Worm (Caenorhabditis elegans) whole organism, early embryonic: Measurements from ENCODE around the gene C05B5.8.

Experiments
- B0310.2 ChIP-seq: sonication (generic microtip); optimal IDR thresholded peaks from 2 replicates; lab custom pipeline; 2016; ENCODE audit warnings: mild to moderate bottlenecking, missing genetic modification characterization, missing compliant biosample characterization
- F13C5.2 ChIP-seq: sonication (generic microtip); optimal IDR thresholded peaks from 2 replicates; lab custom pipeline; 2017; ENCODE audit warnings: mild to moderate bottlenecking, missing genetic modification characterization, inconsistent platforms, missing compliant biosample characterization
- aly-1 ChIP-seq: sonication (generic microtip); optimal IDR thresholded peaks from 2 replicates; lab custom pipeline; 2016; ENCODE audit warnings: missing genetic modification characterization, missing compliant biosample characterization
- ama-1 ChIP-seq: fragments of 150-350 bp; optimal IDR thresholded peaks from 2 replicates; lab custom pipeline; 2014
- ceh-13 ChIP-seq: fragments of 200-800 bp; sonication (Bioruptor generic); optimal IDR thresholded peaks from 2 replicates; lab custom pipeline; 2018; ENCODE audit warnings: mild to moderate bottlenecking, missing genetic modification characterization, missing compliant biosample characterization
- ceh-36 ChIP-seq: sonication (generic microtip); optimal IDR thresholded peaks from 2 replicates; lab custom pipeline; 2016; ENCODE audit warnings: missing genetic modification characterization, inconsistent platforms, missing compliant biosample characterization
- ets-7 ChIP-seq: sonication (generic microtip); optimal IDR thresholded peaks from 2 replicates; lab custom pipeline; 2016; ENCODE audit warnings: missing genotype, missing genetic modification characterization, missing compliant biosample characterization
- flt-1 ChIP-seq: fragments of 200-800 bp; sonication (Bioruptor generic); IDR thresholded peaks from 2 replicates; pipeline ENCODE4 v1.3.6; 2022; ENCODE audit warnings: missing genetic modification characterization, missing compliant biosample characterization
- hmbx-1 ChIP-seq: sonication (generic microtip); optimal IDR thresholded peaks from 2 replicates; lab custom pipeline; 2016; ENCODE audit warnings: mild to moderate bottlenecking, missing genetic modification characterization, missing compliant biosample characterization
- hmg-4 ChIP-seq: fragments of 200-800 bp; sonication (Bioruptor generic); optimal IDR thresholded peaks from 2 replicates; lab custom pipeline; 2018; ENCODE audit warnings: mild to moderate bottlenecking, missing genetic modification characterization, missing compliant biosample characterization
- hnd-1 ChIP-seq: sonication (generic microtip); optimal IDR thresholded peaks from 2 replicates; lab custom pipeline; 2016; ENCODE audit warnings: missing genetic modification characterization, missing compliant biosample characterization
- pes-1 ChIP-seq: fragments of 200-800 bp; sonication (Bioruptor generic); IDR thresholded peaks from 2 replicates; pipeline ENCODE4 v1.3.6; 2022; ENCODE audit warnings: missing genetic modification reagents, missing genetic modification characterization, missing compliant biosample characterization
- scrt-1 ChIP-seq: fragments of 200-800 bp; sonication (Bioruptor generic); IDR thresholded peaks from 2 replicates; pipeline ENCODE4 v1.3.6; 2022; ENCODE audit warnings: missing genetic modification characterization, missing compliant biosample characterization
- sea-1 ChIP-seq: fragments of 200-800 bp; sonication (Bioruptor generic); conservative IDR thresholded peaks from 2 replicates; pipeline ENCODE4 v1.3.6; 2022; ENCODE audit warnings: missing genetic modification characterization, missing compliant biosample characterization
- tbx-11 ChIP-seq: fragments of 200-800 bp; sonication (Bioruptor generic); IDR thresholded peaks from 2 replicates; pipeline ENCODE4 v1.3.6; 2022; ENCODE audit warnings: missing genetic modification characterization, missing compliant biosample characterization
- tbx-37 ChIP-seq: fragments of 200-800 bp; sonication (Bioruptor generic); conservative IDR thresholded peaks from 2 replicates; pipeline ENCODE4 v1.3.6; 2022; ENCODE audit warnings: missing genetic modification reagents, missing genetic modification characterization, missing compliant biosample characterization
- tra-4 ChIP-seq: sonication (generic microtip); optimal IDR thresholded peaks from 2 replicates; lab custom pipeline; 2017; ENCODE audit warnings: missing genetic modification characterization, missing compliant biosample characterization

C05B5.8 gene

ce11 chrIII:10033881-10034280 lies 27.3 kb upstream of the C05B5.8 start, which contains the start of gene M04D8.8:
Gene M04D8.8, plus strand, starts transcription at chrIII:10034181.
- TF ChIP-seq hmg-4 (GFP tag; lab: Kevin White, UChicago) (no peak), B0310.2 (no peak), ceh-36 (tag; lab: Kevin White, UChicago) (no peak), flt-1 (GFP tag; lab: Robert Waterston, UW) (no peak), sea-1 (GFP tag; lab: Robert Waterston, UW) (no peak), pes-1 (GFP tag; lab: Robert Waterston, UW) (no peak), ceh-13 (no peak), F13C5.2 (tag; lab: Kevin White, UChicago) (no peak), ets-7 (tag; lab: Kevin White, UChicago) (no peak), tbx-11 (GFP tag; lab: Robert Waterston, UW) (no peak), hmbx-1 (no peak), ama-1 (lab: Kevin White, UChicago) (no peak), tbx-37 (GFP tag; lab: Robert Waterston, UW) (no peak), hnd-1 (tag; lab: Kevin White, UChicago) (no peak), scrt-1 (GFP tag; lab: Robert Waterston, UW) (no peak), aly-1 (tag; lab: Kevin White, UChicago) (no peak), tra-4 (no peak)

- TF ChIP-seq B0310.2: no peak
- no peak for TF ChIP-seq tra-4
- no peak for TF ChIP-seq tbx-37 (GFP tag; lab: Robert Waterston, UW)
- TF ChIP-seq sea-1 (GFP tag; lab: Robert Waterston, UW): no peak
- no peak for TF ChIP-seq tbx-11 (GFP tag; lab: Robert Waterston, UW)
- TF ChIP-seq flt-1 (GFP tag; lab: Robert Waterston, UW): no peak
- TF ChIP-seq hnd-1 (tag; lab: Kevin White, UChicago): no peak
- TF ChIP-seq ets-7 (tag; lab: Kevin White, UChicago): no peak
- TF ChIP-seq aly-1 (tag; lab: Kevin White, UChicago): no peak
- no peak for TF ChIP-seq ama-1 (lab: Kevin White, UChicago)
- no peak for TF ChIP-seq ceh-13
- no peak for TF ChIP-seq hmbx-1
- no peak for TF ChIP-seq F13C5.2 (tag; lab: Kevin White, UChicago)
- no peak for TF ChIP-seq pes-1 (GFP tag; lab: Robert Waterston, UW)
- TF ChIP-seq ceh-36 (tag; lab: Kevin White, UChicago): no peak
- TF ChIP-seq scrt-1 (GFP tag; lab: Robert Waterston, UW): no peak
- TF ChIP-seq hmg-4 (GFP tag; lab: Kevin White, UChicago): no peak
Measured at ce11 chrIII:10033213-10033612, 26.6 kb upstream of the C05B5.8 start, which contains the start of gene M04D8.5. Gene M04D8.5, minus strand, starts transcription at chrIII:10033313.

- no peak for TF ChIP-seq scrt-1 (GFP tag; lab: Robert Waterston, UW)
- no peak for TF ChIP-seq flt-1 (GFP tag; lab: Robert Waterston, UW)
- TF ChIP-seq ceh-13: no peak
- TF ChIP-seq sea-1 (GFP tag; lab: Robert Waterston, UW): no peak
- TF ChIP-seq F13C5.2 (tag; lab: Kevin White, UChicago): no peak
Measured at ce11 chrIII:10030549-10030948, 24.0 kb upstream of the C05B5.8 start, which contains the start of gene M04D8.4. Gene M04D8.4, minus strand, starts transcription at chrIII:10030649.

- no peak for TF ChIP-seq scrt-1 (GFP tag; lab: Robert Waterston, UW)
- no peak for TF ChIP-seq ets-7 (tag; lab: Kevin White, UChicago)
- TF ChIP-seq ama-1 (lab: Kevin White, UChicago): no peak
- no peak for TF ChIP-seq F13C5.2 (tag; lab: Kevin White, UChicago)
- TF ChIP-seq flt-1 (GFP tag; lab: Robert Waterston, UW): no peak
- TF ChIP-seq B0310.2: no peak
- no peak for TF ChIP-seq aly-1 (tag; lab: Kevin White, UChicago)
- no peak for TF ChIP-seq hnd-1 (tag; lab: Kevin White, UChicago)
- TF ChIP-seq pes-1 (GFP tag; lab: Robert Waterston, UW): no peak
- TF ChIP-seq sea-1 (GFP tag; lab: Robert Waterston, UW): no peak
- TF ChIP-seq tra-4: no peak
- no peak for TF ChIP-seq hmbx-1
Measured at ce11 chrIII:10027947-10028346, 21.4 kb upstream of the C05B5.8 start, which contains the start of gene ins-23. Gene ins-23, plus strand, starts transcription at chrIII:10028247.

- TF ChIP-seq ceh-13: no peak
- no peak for TF ChIP-seq F13C5.2 (tag; lab: Kevin White, UChicago)
- no peak for TF ChIP-seq hmbx-1
- TF ChIP-seq ets-7 (tag; lab: Kevin White, UChicago): no peak
- TF ChIP-seq aly-1 (tag; lab: Kevin White, UChicago): no peak
- TF ChIP-seq sea-1 (GFP tag; lab: Robert Waterston, UW): no peak
Measured at ce11 chrIII:10025989-10026388, 19.4 kb upstream of the C05B5.8 start, which contains the start of gene ins-22. Gene ins-22, plus strand, starts transcription at chrIII:10026289.

- TF ChIP-seq B0310.2 (no peak), tra-4 (no peak), hmg-4 (GFP tag; lab: Kevin White, UChicago) (no peak), ceh-36 (tag; lab: Kevin White, UChicago) (no peak), sea-1 (GFP tag; lab: Robert Waterston, UW) (no peak), scrt-1 (GFP tag; lab: Robert Waterston, UW) (no peak), tbx-37 (GFP tag; lab: Robert Waterston, UW) (no peak), F13C5.2 (tag; lab: Kevin White, UChicago) (no peak), ets-7 (tag; lab: Kevin White, UChicago) (no peak), ceh-13 (no peak), tbx-11 (GFP tag; lab: Robert Waterston, UW) (no peak), ama-1 (lab: Kevin White, UChicago) (no peak), hmbx-1 (no peak), pes-1 (GFP tag; lab: Robert Waterston, UW) (no peak), flt-1 (GFP tag; lab: Robert Waterston, UW) (no peak), hnd-1 (tag; lab: Kevin White, UChicago) (no peak), aly-1 (tag; lab: Kevin White, UChicago) (no peak)
Measured at ce11 chrIII:10023452-10023851, 16.9 kb upstream of the C05B5.8 start, which contains the start of gene ins-21. Gene ins-21, plus strand, starts transcription at chrIII:10023752.

- no peak for TF ChIP-seq hmg-4 (GFP tag; lab: Kevin White, UChicago)
- no peak for TF ChIP-seq scrt-1 (GFP tag; lab: Robert Waterston, UW)
- no peak for TF ChIP-seq hmbx-1
- TF ChIP-seq tra-4: no peak
- TF ChIP-seq flt-1 (GFP tag; lab: Robert Waterston, UW): no peak
Measured at ce11 chrIII:10018007-10018406, 11.4 kb upstream of the C05B5.8 start.
